Fruit fly (Drosophila melanogaster) whole organism, embryonic: ENCODE measurements around the gene ND-30.

Experiments used
- Aef1 ChIP-seq: fragments of 200-800 bp; sonication (Bioruptor generic); IDR thresholded peaks from 3 replicates; pipeline ENCODE4 v1.3.6; 2022; ENCODE audit warnings: missing biosample characterization, missing genetic modification characterization
- Antp ChIP-seq: fragments of 200-800 bp; sonication (Bioruptor generic); optimal IDR thresholded peaks from 3 replicates; lab custom pipeline; 2016; ENCODE audit warnings: missing biosample characterization, missing genetic modification characterization
- CG10431 ChIP-seq: fragments of 200-800 bp; sonication (Bioruptor generic); optimal IDR thresholded peaks from 3 replicates; lab custom pipeline; 2018; ENCODE audit warnings: missing biosample characterization, mild to moderate bottlenecking, missing genetic modification characterization
- CG10462 ChIP-seq: fragments of 200-800 bp; sonication (Bioruptor generic); optimal IDR thresholded peaks from 2 replicates; lab custom pipeline; 2016; ENCODE audit warnings: missing biosample characterization, missing genetic modification characterization
- CG11085 ChIP-seq: fragments of 200-800 bp; sonication (Bioruptor generic); IDR thresholded peaks from 2 replicates; pipeline ENCODE4 v1.3.6; 2022; ENCODE audit warnings: missing biosample characterization, missing genetic modification characterization
- CG12219 ChIP-seq: fragments of 200-800 bp; sonication (Bioruptor generic); optimal IDR thresholded peaks from 3 replicates; lab custom pipeline; 2018; ENCODE audit warnings: missing biosample characterization, mild to moderate bottlenecking, missing genetic modification characterization
- CG12391 ChIP-seq: fragments of 200-800 bp; sonication (Bioruptor generic); optimal IDR thresholded peaks from 3 replicates; lab custom pipeline; 2018; ENCODE audit warnings: missing biosample characterization, mild to moderate bottlenecking, missing genetic modification characterization, moderate library complexity
- CG12659 ChIP-seq: fragments of 200-800 bp; sonication (Bioruptor generic); optimal IDR thresholded peaks from 3 replicates; lab custom pipeline; 2017; ENCODE audit warnings: mild to moderate bottlenecking, missing biosample characterization, missing genetic modification reagents, missing genetic modification characterization
- CG15696 ChIP-seq: fragments of 200-800 bp; sonication (Bioruptor generic); optimal IDR thresholded peaks from 2 replicates; lab custom pipeline; 2019; ENCODE audit warnings: missing biosample characterization, mild to moderate bottlenecking, missing genetic modification characterization, moderate library complexity
- CG17328 ChIP-seq: fragments of 200-800 bp; sonication (Bioruptor generic); IDR thresholded peaks from 2 replicates; pipeline ENCODE4 v1.3.6; 2022; ENCODE audit warnings: missing biosample characterization, missing genetic modification characterization
- CG17829 ChIP-seq: fragments of 200-800 bp; optimal IDR thresholded peaks from 2 replicates; lab custom pipeline; 2019; ENCODE audit warnings: missing biosample characterization, mild to moderate bottlenecking, missing genetic modification characterization, moderate library complexity
- CG1832 ChIP-seq: fragments of 200-800 bp; sonication (Bioruptor generic); optimal IDR thresholded peaks from 2 replicates; lab custom pipeline; 2017; ENCODE audit warnings: missing biosample characterization, mild to moderate bottlenecking, missing genetic modification characterization, inconsistent platforms
- CG2120 ChIP-seq: fragments of 200-800 bp; sonication (Bioruptor generic); optimal IDR thresholded peaks from 3 replicates; lab custom pipeline; 2016; ENCODE audit warnings: missing biosample characterization, missing genetic modification characterization
- CG2202 ChIP-seq: fragments of 200-800 bp; sonication (Bioruptor generic); optimal IDR thresholded peaks from 2 replicates; lab custom pipeline; 2018; ENCODE audit warnings: missing biosample characterization, mild to moderate bottlenecking, missing genetic modification characterization
- CG2889 ChIP-seq: fragments of 200-800 bp; sonication (Bioruptor generic); IDR thresholded peaks from 3 replicates; pipeline ENCODE4 v1.3.6; 2022; ENCODE audit warnings: missing biosample characterization, missing genetic modification characterization
- CG3995 ChIP-seq: fragments of 200-800 bp; sonication (Bioruptor generic); optimal IDR thresholded peaks from 3 replicates; lab custom pipeline; 2016; ENCODE audit warnings: missing biosample characterization, missing genetic modification characterization
- CG4282 ChIP-seq: fragments of 200-800 bp; sonication (Bioruptor generic); optimal IDR thresholded peaks from 2 replicates; lab custom pipeline; 2016; ENCODE audit warnings: missing biosample characterization, missing genetic modification characterization
- CG5953 ChIP-seq: fragments of 200-800 bp; sonication (Bioruptor generic); IDR thresholded peaks from 2 replicates; pipeline ENCODE4 v1.3.6; 2022; ENCODE audit warnings: missing biosample characterization, missing genetic modification characterization
- CG6813 ChIP-seq: fragments of 200-800 bp; sonication (Bioruptor generic); optimal IDR thresholded peaks from 2 replicates; lab custom pipeline; 2017; ENCODE audit warnings: missing biosample characterization, missing genetic modification characterization, mild to moderate bottlenecking, moderate library complexity, missing genetic modification reagents
- CG7357 ChIP-seq: fragments of 200-800 bp; sonication (Bioruptor generic); IDR thresholded peaks from 3 replicates; pipeline ENCODE4 v1.3.6; 2022; ENCODE audit warnings: missing biosample characterization, missing genetic modification characterization
- CG7987 ChIP-seq: fragments of 200-800 bp; sonication (Bioruptor generic); optimal IDR thresholded peaks from 2 replicates; lab custom pipeline; 2018; ENCODE audit warnings: missing biosample characterization, mild to moderate bottlenecking, missing genetic modification characterization, moderate library complexity
- CG8924 ChIP-seq: fragments of 200-800 bp; optimal IDR thresholded peaks from 3 replicates; lab custom pipeline; 2019; ENCODE audit warnings: missing biosample characterization, mild to moderate bottlenecking, missing genetic modification characterization, moderate library complexity
- CTCF ChIP-seq: fragments of 200-800 bp; sonication (Bioruptor generic); optimal IDR thresholded peaks from 2 replicates; lab custom pipeline; 2017; ENCODE audit warnings: missing biosample characterization, mild to moderate bottlenecking, missing genetic modification characterization, moderate library complexity
- CkIIα-i1 ChIP-seq: fragments of 200-800 bp; sonication (Bioruptor generic); IDR thresholded peaks from 2 replicates; pipeline ENCODE4 v1.3.6; 2022; ENCODE audit warnings: missing biosample characterization, missing genetic modification characterization
- Dek ChIP-seq: fragments of 200-800 bp; sonication (Bioruptor generic); optimal IDR thresholded peaks from 3 replicates; lab custom pipeline; 2019; ENCODE audit warnings: missing biosample characterization, mild to moderate bottlenecking, missing genetic modification characterization, moderate library complexity
- Dip2 ChIP-seq: fragments of 200-800 bp; sonication (Bioruptor generic); IDR thresholded peaks from 2 replicates; pipeline ENCODE4 v1.3.6; 2022; ENCODE audit warnings: missing biosample characterization, missing genetic modification characterization
- Dp ChIP-seq: fragments of 200-800 bp; sonication (Bioruptor generic); optimal IDR thresholded peaks from 2 replicates; lab custom pipeline; 2018; ENCODE audit warnings: missing biosample characterization, mild to moderate bottlenecking, missing genetic modification characterization, moderate library complexity
- E2f1 ChIP-seq: fragments of 200-800 bp; sonication (Bioruptor generic); IDR thresholded peaks from 2 replicates; pipeline ENCODE4 v1.3.6; 2022; ENCODE audit warnings: missing biosample characterization, missing genetic modification characterization
- Fer2 ChIP-seq: fragments of 200-800 bp; sonication (Bioruptor generic); optimal IDR thresholded peaks from 2 replicates; lab custom pipeline; 2018; ENCODE audit warnings: missing biosample characterization, mild to moderate bottlenecking, missing genetic modification characterization, moderate library complexity
- MESR4 ChIP-seq: fragments of 200-800 bp; sonication (Bioruptor generic); optimal IDR thresholded peaks from 2 replicates; lab custom pipeline; 2018; ENCODE audit warnings: missing biosample characterization, mild to moderate bottlenecking, missing genetic modification characterization, moderate library complexity
- MTF-1 ChIP-seq: fragments of 200-800 bp; sonication (Bioruptor generic); optimal IDR thresholded peaks from 2 replicates; lab custom pipeline; 2018; ENCODE audit warnings: missing biosample characterization, mild to moderate bottlenecking, missing genetic modification characterization, borderline replicate concordance
- Opbp ChIP-seq: fragments of 200-800 bp; sonication (Bioruptor generic); IDR thresholded peaks from 3 replicates; pipeline ENCODE4 v1.3.6; 2022; ENCODE audit warnings: missing biosample characterization, missing genetic modification characterization; ENCODE audit not compliant: partially characterized antibody
- Poxn ChIP-seq: fragments of 200-800 bp; sonication (Bioruptor generic); IDR thresholded peaks from 2 replicates; pipeline ENCODE4 v1.3.6; 2022; ENCODE audit warnings: missing biosample characterization, missing genetic modification characterization
- Xbp1 ChIP-seq: fragments of 200-800 bp; sonication (Bioruptor generic); optimal IDR thresholded peaks from 3 replicates; lab custom pipeline; 2016; ENCODE audit warnings: missing biosample characterization, mild to moderate bottlenecking, missing genetic modification characterization
- bcd ChIP-seq: fragments of 200-800 bp; sonication (Bioruptor generic); optimal IDR thresholded peaks from 2 replicates; lab custom pipeline; 2017; ENCODE audit warnings: missing biosample characterization, mild to moderate bottlenecking, missing genetic modification characterization
- br ChIP-seq: fragments of >200 bp; optimal IDR thresholded peaks from 2 replicates; lab custom pipeline; 2017
- crc ChIP-seq: fragments of 200-800 bp; sonication (Bioruptor generic); optimal IDR thresholded peaks from 2 replicates; lab custom pipeline; 2016; ENCODE audit warnings: missing biosample characterization, missing genetic modification characterization
- dysf ChIP-seq: fragments of 200-800 bp; sonication (Bioruptor generic); IDR thresholded peaks from 3 replicates; pipeline ENCODE4 v1.3.6; 2022; ENCODE audit warnings: missing biosample characterization, missing genetic modification characterization
- en ChIP-seq: fragments of 200-800 bp; sonication (Bioruptor generic); optimal IDR thresholded peaks from 2 replicates; lab custom pipeline; 2016; ENCODE audit warnings: missing biosample characterization, missing genetic modification characterization
- gcm2 ChIP-seq: fragments of 200-800 bp; sonication (Bioruptor generic); optimal IDR thresholded peaks from 2 replicates; lab custom pipeline; 2016; ENCODE audit warnings: missing biosample characterization, missing genetic modification characterization
- grn ChIP-seq: fragments of 200-800 bp; sonication (Bioruptor generic); optimal IDR thresholded peaks from 3 replicates; lab custom pipeline; 2017; ENCODE audit warnings: missing biosample characterization, missing genetic modification characterization
- ind ChIP-seq: fragments of 200-800 bp; sonication (Bioruptor generic); optimal IDR thresholded peaks from 3 replicates; lab custom pipeline; 2016; ENCODE audit warnings: missing biosample characterization, missing genetic modification characterization
- klu ChIP-seq: fragments of 200-800 bp; sonication (Bioruptor generic); IDR thresholded peaks from 2 replicates; pipeline ENCODE4 v1.3.6; 2022; ENCODE audit warnings: missing biosample characterization, missing genetic modification characterization
- pan ChIP-seq, 4 experiments: fragments of >200 bp in 3 of 4; fragments of 200-800 bp in 1 of 4; sonication (Bioruptor generic) in 1 of 4; optimal IDR thresholded peaks in 3 of 4; IDR thresholded peaks in 1 of 4; 2 replicates each; pipeline versions ENCODE4 v1.3.6 to Lab custom; 2017 to 2022; ENCODE audit warnings: missing biosample characterization in 2 of 4, missing genetic modification characterization in 2 of 4, mixed read lengths in 1 of 4
- peb ChIP-seq: fragments of 200-800 bp; sonication (Bioruptor generic); IDR thresholded peaks from 2 replicates; pipeline ENCODE4 v1.3.6; 2022; ENCODE audit warnings: missing biosample characterization, missing genetic modification characterization
- sc ChIP-seq, 3 experiments: fragments of >200 bp in 2 of 3; fragments of 200-800 bp in 1 of 3; sonication (Bioruptor generic) in 1 of 3; optimal IDR thresholded peaks; 2 replicates in 2 of 3; 3 replicates in 1 of 3; lab custom pipeline; 2017; ENCODE audit warnings: mild to moderate bottlenecking in 1 of 3, missing biosample characterization in 1 of 3, missing genetic modification characterization in 1 of 3, missing genetic modification reagents in 1 of 3
- sens-2 ChIP-seq: fragments of 200-800 bp; sonication (Bioruptor generic); IDR thresholded peaks from 2 replicates; pipeline ENCODE4 v1.3.6; 2022; ENCODE audit warnings: missing biosample characterization, missing genetic modification characterization
- slbo ChIP-seq: fragments of 200-800 bp; sonication (Bioruptor generic); IDR thresholded peaks from 2 replicates; pipeline ENCODE4 v1.3.6; 2022; ENCODE audit warnings: missing biosample characterization, missing genetic modification characterization
- sug ChIP-seq: fragments of 200-800 bp; optimal IDR thresholded peaks from 2 replicates; lab custom pipeline; 2019; ENCODE audit warnings: missing biosample characterization, mild to moderate bottlenecking, missing genetic modification characterization, moderate library complexity
- ttk ChIP-seq: fragments of 200-800 bp; sonication (Bioruptor generic); IDR thresholded peaks from 2 replicates; pipeline ENCODE4 v2.1.2; 2022; ENCODE audit warnings: missing biosample characterization, missing genetic modification characterization
- unpg ChIP-seq: fragments of 200-800 bp; sonication (Bioruptor generic); optimal IDR thresholded peaks from 3 replicates; lab custom pipeline; 2018; ENCODE audit warnings: missing biosample characterization, mild to moderate bottlenecking, missing genetic modification characterization, moderate library complexity

ND-30 gene

DNA sequence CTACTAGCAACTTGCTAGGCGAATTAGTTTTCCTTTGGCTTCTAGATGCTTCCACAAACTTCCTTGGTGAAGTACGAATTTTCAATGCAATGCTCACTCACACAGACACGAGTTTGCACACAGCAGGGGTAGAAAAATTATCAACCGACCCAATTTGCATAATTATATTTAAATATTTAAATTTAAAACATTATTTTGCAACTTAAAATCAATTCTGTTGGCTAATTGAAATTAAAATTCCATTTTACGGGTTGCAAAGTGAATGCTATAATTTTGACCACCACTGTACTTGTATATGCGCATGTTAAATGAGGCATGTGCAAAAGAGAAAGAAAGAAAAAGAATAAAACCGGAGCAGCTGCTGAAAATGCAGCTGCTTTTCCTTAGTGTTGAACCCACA is 34.7 kb upstream of the ND-30 start (continued):
- TF ChIP-seq CkIIα-i1 (GFP tag; lab: Robert Waterston, UW) (0 out of 2 replicates have a peak, but pooled peaks have one; percentile 15), en (GFP tag; lab: Kevin White, UChicago) (peak; percentile 24), CG12391 (tag; lab: Kevin White, UChicago) (peak; percentile 95), Xbp1 (GFP tag; lab: Kevin White, UChicago) (peak; percentile 93), CTCF (GFP tag; lab: Kevin White, UChicago) (peak; percentile 59), CG6813 (peak; percentile 94), Antp (peak; percentile 39), MESR4 (peak; percentile 40), CG7987 (GFP tag; lab: Kevin White, UChicago) (peak; percentile 89), grn (GFP tag; lab: Kevin White, UChicago) (peak; percentile 20), peb (GFP tag; lab: Robert Waterston, UW) (peak; percentile 90), pan (optimal IDR thresholded peaks at IDR 0.05; lab: Kevin White, UChicago) (no peak), pan (GFP tag; optimal IDR thresholded peaks at IDR 0.05 in 1 of 2, IDR thresholded peaks at IDR 0.05 in 1 of 2) (peak in 1 of 2 experiments; percentile 97), crc (no peak), ttk (GFP tag; lab: Robert Waterston, UW) (peak; percentile 91), CG3995 (GFP tag; lab: Kevin White, UChicago) (peak; percentile 36), CG2120 (GFP tag; lab: Kevin White, UChicago) (peak; percentile 84), CG11085 (GFP tag; lab: Robert Waterston, UW) (peak; percentile 81), dysf (GFP tag; lab: Robert Waterston, UW) (peak; percentile 94), Aef1 (peak; percentile 93), CG4282 (no peak), Dek (peak; percentile 93), CG2889 (GFP tag; lab: Robert Waterston, UW) (peak; percentile 81), Fer2 (peak; percentile 77), CG8924 (tag; lab: Kevin White, UChicago) (peak; percentile 95), Poxn (GFP tag; lab: Robert Waterston, UW) (peak; percentile 54; the same call in 1 of the 2 replicates), CG15696 (peak; percentile 80), ind (GFP tag; lab: Kevin White, UChicago) (peak; percentile 88), CG2202 (peak; percentile 87), CG7357 (GFP tag; lab: Robert Waterston, UW) (peak; percentile 82), Dp (GFP tag; lab: Kevin White, UChicago) (no peak), CG10462 (GFP tag; lab: Kevin White, UChicago) (peak; percentile 80), gcm2 (GFP tag; lab: Kevin White, UChicago) (peak; percentile 9), MTF-1 (peak; percentile 89), Dip2 (GFP tag; lab: Robert Waterston, UW) (peak; percentile 43; the same call in 1 of the 2 replicates), CG10431 (GFP tag; lab: Kevin White, UChicago) (peak; percentile 71), sug (tag; lab: Kevin White, UChicago) (peak; percentile 75), klu (peak; percentile 83), CG17328 (GFP tag; lab: Robert Waterston, UW) (peak; percentile 96), slbo (GFP tag; lab: Robert Waterston, UW) (peak; percentile 94), CG17829 (tag; lab: Kevin White, UChicago) (peak; percentile 95), bcd (GFP tag; lab: Kevin White, UChicago) (peak; percentile 90), E2f1 (GFP tag; lab: Robert Waterston, UW) (peak; percentile 94), CG5953 (GFP tag; lab: Robert Waterston, UW) (peak; percentile 93), CG12659 (GFP tag; lab: Kevin White, UChicago) (peak; percentile 93), unpg (peak; percentile 95), Opbp (GFP tag; lab: Robert Waterston, UW) (no peak), sens-2 (GFP tag; lab: Robert Waterston, UW) (peak; percentile 92), CG12219 (GFP tag; lab: Kevin White, UChicago) (peak; percentile 92), sc (optimal IDR thresholded peaks at IDR 0.05; lab: Kevin White, UChicago) (no peak), sc (GFP tag; optimal IDR thresholded peaks at IDR 0.05; lab: Kevin White, UChicago) (peak; percentile 91), br (lab: Kevin White, UChicago) (no peak), CG1832 (GFP tag; lab: Kevin White, UChicago) (no peak)
